Fruit fly (Drosophila melanogaster): ENCODE data around the gene Pax.

DNA sequence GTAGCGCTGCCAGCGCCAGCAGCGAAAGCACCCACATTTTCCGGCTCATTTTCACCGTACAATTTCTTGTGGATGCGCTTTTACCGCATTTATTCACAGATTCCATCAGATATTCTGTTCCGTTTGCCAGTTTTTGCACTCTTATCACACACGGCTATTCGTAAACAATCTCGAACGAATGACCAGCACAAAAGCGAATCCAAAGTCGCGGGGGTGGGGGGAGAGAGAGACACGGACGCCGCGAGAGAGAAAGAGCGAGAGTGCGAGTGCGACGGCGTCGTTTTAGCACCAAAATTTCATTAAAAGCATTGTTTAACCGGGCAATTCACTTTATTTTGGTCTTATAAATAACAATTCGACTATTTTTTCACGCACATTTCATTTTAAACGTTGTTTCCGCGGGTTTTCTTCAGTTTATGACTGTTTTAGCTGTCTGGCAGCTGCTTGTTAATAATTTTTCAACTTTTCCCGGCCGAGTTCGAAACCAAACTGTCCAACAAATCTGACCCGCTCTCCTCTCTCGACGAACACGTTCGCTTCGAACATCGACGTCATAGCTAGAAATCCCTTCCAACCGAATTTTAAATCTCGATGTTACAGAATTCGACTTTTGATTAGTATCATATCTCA lies 63.5 kb downstream of the Pax start, which contains the start of gene dnt:
- TF ChIP-seq CG8478 (optimal IDR thresholded peaks at IDR 0.05) = no peak
- no peak for TF ChIP-seq CTCF (optimal IDR thresholded peaks at IDR 0.05)
